Fruit fly (Drosophila melanogaster): ENCODE data around the gene CG32148.

The CG32148 gene

dm6 chr3L:14988231-14988630 lies 35.1 kb upstream of the CG32148 start:
- no peak for TF ChIP-seq Jra (GFP tag; optimal IDR thresholded peaks at IDR 0.05)
- TF ChIP-seq Mio (GFP tag; optimal IDR thresholded peaks at IDR 0.05): no peak
- no peak for TF ChIP-seq br (GFP tag; optimal IDR thresholded peaks at IDR 0.05)
- TF ChIP-seq Sp1 (GFP tag; optimal IDR thresholded peaks at IDR 0.05): no peak
- TF ChIP-seq woc (GFP tag; optimal IDR thresholded peaks at IDR 0.05): no peak
- no peak for TF ChIP-seq Abd-B (GFP tag; optimal IDR thresholded peaks at IDR 0.05)
- TF ChIP-seq sage (GFP tag; optimal IDR thresholded peaks at IDR 0.05): no peak

- TF ChIP-seq usp (GFP tag; optimal IDR thresholded peaks at IDR 0.05): no peak
- no peak for TF ChIP-seq jim (GFP tag; optimal IDR thresholded peaks at IDR 0.05)
- no peak for TF ChIP-seq fru (GFP tag; optimal IDR thresholded peaks at IDR 0.05)
- TF ChIP-seq pan (optimal IDR thresholded peaks at IDR 0.05): no peak
- no peak for TF ChIP-seq N (GFP tag; optimal IDR thresholded peaks at IDR 0.05)
- no peak for TF ChIP-seq Sp1 (GFP tag; optimal IDR thresholded peaks at IDR 0.05)
- no peak for TF ChIP-seq dl (GFP tag; optimal IDR thresholded peaks at IDR 0.05; ENCODE audit: insufficient read depth in 1 of 2, partially characterized antibody in 2 of 2)
- TF ChIP-seq Dif (GFP tag; optimal IDR thresholded peaks at IDR 0.05; ENCODE audit: partially characterized antibody): no peak
- TF ChIP-seq Mio (GFP tag; optimal IDR thresholded peaks at IDR 0.05): no peak
- TF ChIP-seq GATAd (GFP tag; optimal IDR thresholded peaks at IDR 0.05): no peak
- TF ChIP-seq Abd-B (GFP tag; optimal IDR thresholded peaks at IDR 0.05): no peak
- TF ChIP-seq rgr (GFP tag; optimal IDR thresholded peaks at IDR 0.05): no peak
- TF ChIP-seq Jra (GFP tag; optimal IDR thresholded peaks at IDR 0.05): no peak
Observed at dm6 chr3L:14989879-14990278, 33.4 kb upstream of the CG32148 start.

dm6 chr3L:14992025-14992424 lies 31.3 kb upstream of the CG32148 start, which contains the start of gene Zip71B:
Gene Zip71B (plus strand): TSS chr3L:14992289.
- peak; percentile 78 for TF ChIP-seq Dif (GFP tag; optimal IDR thresholded peaks at IDR 0.05; ENCODE audit: partially characterized antibody)
- no peak for TF ChIP-seq OdsH (GFP tag; optimal IDR thresholded peaks at IDR 0.05)
- no peak for TF ChIP-seq Rel (GFP tag; optimal IDR thresholded peaks at IDR 0.05)
- peak; percentile 66 for TF ChIP-seq Rel (tag; optimal IDR thresholded peaks at IDR 0.05)
- TF ChIP-seq brk (GFP tag; optimal IDR thresholded peaks at IDR 0.05): no peak
- TF ChIP-seq Vsx2 (GFP tag; optimal IDR thresholded peaks at IDR 0.05; ENCODE audit: partially characterized antibody): peak; percentile 67

- TF ChIP-seq Myc (optimal IDR thresholded peaks at IDR 0.05) (no peak), Rel (GFP tag; optimal IDR thresholded peaks at IDR 0.05) (no peak), Rel (tag; optimal IDR thresholded peaks at IDR 0.05) (peak; percentile 8), Jra (GFP tag; optimal IDR thresholded peaks at IDR 0.05) (no peak), br (GFP tag; optimal IDR thresholded peaks at IDR 0.05) (peak; percentile 3), jim (GFP tag; optimal IDR thresholded peaks at IDR 0.05) (no peak), Sp1 (GFP tag; optimal IDR thresholded peaks at IDR 0.05) (peak; percentile 22), Hr83 (GFP tag; optimal IDR thresholded peaks at IDR 0.05; ENCODE audit: poor library complexity, severe bottlenecking) (no peak)
Observed at dm6 chr3L:14992807-14993206, 30.5 kb upstream of the CG32148 start.

dm6 chr3L:14999284-15000019 lies 23.8 kb upstream of the CG32148 start, which contains the start of the genes mRpL39 and Prosbeta2:
Gene mRpL39 (minus strand): TSS chr3L:14999666.
Gene Prosbeta2 (plus strand): TSS chr3L:14999951.
- TF ChIP-seq woc (GFP tag; optimal IDR thresholded peaks at IDR 0.05): peak; percentile 34
- TF ChIP-seq dl (GFP tag; optimal IDR thresholded peaks at IDR 0.05; ENCODE audit: insufficient read depth in 1 of 2, partially characterized antibody in 2 of 2): no peak
- TF ChIP-seq dmrt93B (GFP tag; optimal IDR thresholded peaks at IDR 0.05): peak; percentile 42
- TF ChIP-seq Hr83 (GFP tag; optimal IDR thresholded peaks at IDR 0.05; ENCODE audit: poor library complexity, severe bottlenecking): peak; percentile 41
- TF ChIP-seq rgr (GFP tag; optimal IDR thresholded peaks at IDR 0.05): no peak
- no peak for TF ChIP-seq Rel (GFP tag; optimal IDR thresholded peaks at IDR 0.05)
- peak; percentile 40 for TF ChIP-seq Rel (tag; optimal IDR thresholded peaks at IDR 0.05)
- TF ChIP-seq h (GFP tag; optimal IDR thresholded peaks at IDR 0.05): peak; percentile 36
- peak; percentile 48 for TF ChIP-seq CG9705 (GFP tag; optimal IDR thresholded peaks at IDR 0.05)
- TF ChIP-seq Myc (optimal IDR thresholded peaks at IDR 0.05): peak; percentile 71
- peak in 1 of 2 experiments; percentile 63 for TF ChIP-seq foxo (GFP tag; optimal IDR thresholded peaks at IDR 0.05)
- peak; percentile 1 for TF ChIP-seq fru (GFP tag; optimal IDR thresholded peaks at IDR 0.05)
- TF ChIP-seq HLH106 (tag; optimal IDR thresholded peaks at IDR 0.05): peak; percentile 78
- TF ChIP-seq jim (GFP tag; optimal IDR thresholded peaks at IDR 0.05): no peak

Data from whole organism, wandering third instar larva.